1 fruit fly cellular context compared by ENCODE assay signal in the genomic region with DNA sequence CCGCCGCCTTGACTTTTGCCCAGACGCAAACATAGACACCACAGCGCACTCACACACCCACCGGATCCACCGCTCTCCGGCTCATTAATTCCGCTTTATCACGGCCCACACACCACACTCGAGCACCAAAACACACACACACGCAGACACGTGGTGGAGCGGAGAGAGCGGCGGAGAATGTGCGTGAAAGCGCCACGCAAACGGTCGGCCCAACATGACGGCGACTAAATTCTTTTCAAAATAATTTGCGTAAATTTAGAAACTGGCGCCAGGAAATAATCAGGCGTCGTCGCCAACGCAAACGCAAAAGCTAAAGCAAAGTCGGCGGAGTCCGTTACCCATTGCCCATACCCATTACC.
TF ChIP-seq lines count a peak whose summit lies in the region.

No protein-coding gene starts in this region.

TF ChIP-seq in whole organism, embryonic, 481 proteins besides CTCF, POLR2A, EP300 and RAD21 (continued from another document):
- peak; percentile 93 for TF ChIP-seq sr (GFP tag; IDR thresholded peaks at IDR 0.05; lab: Robert Waterston, UW)
- no peak for TF ChIP-seq Blimp-1 (GFP tag; optimal IDR thresholded peaks at IDR 0.05; lab: Kevin White, UChicago)
- TF ChIP-seq gce (GFP tag; IDR thresholded peaks at IDR 0.05; lab: Robert Waterston, UW), result 0 out of 3 replicates have a peak, but pooled peaks have one; percentile 10
- TF ChIP-seq chinmo (GFP tag; IDR thresholded peaks at IDR 0.05; lab: Robert Waterston, UW; ENCODE audit: partially characterized antibody), result peak; percentile 65; the same call in 1 of the 4 replicates
- TF ChIP-seq CG11456 (GFP tag; IDR thresholded peaks at IDR 0.05; lab: Robert Waterston, UW), result peak; percentile 53; the same call in 1 of the 3 replicates
- no peak for TF ChIP-seq br (optimal IDR thresholded peaks at IDR 0.05; lab: Kevin White, UChicago)
- no peak for TF ChIP-seq CG8290 (GFP tag; optimal IDR thresholded peaks at IDR 0.05; lab: Kevin White, UChicago)
- peak in 1 of 2 experiments; percentile 53 for TF ChIP-seq CG8290 (tag; optimal IDR thresholded peaks at IDR 0.05; lab: Kevin White, UChicago)
- no peak for TF ChIP-seq CG31441 (GFP tag; IDR thresholded peaks at IDR 0.05; lab: Robert Waterston, UW)
- peak; percentile 30 to 57 for TF ChIP-seq Trl (optimal IDR thresholded peaks at IDR 0.05; lab: Kevin White, UChicago)
- no peak for TF ChIP-seq Trl (GFP tag; optimal IDR thresholded peaks at IDR 0.05; lab: Kevin White, UChicago)
- TF ChIP-seq CG2678 (tag; optimal IDR thresholded peaks at IDR 0.05; lab: Kevin White, UChicago), result no peak
- peak; percentile 40; the same call in 1 of the 3 replicates for TF ChIP-seq so (GFP tag; IDR thresholded peaks at IDR 0.05; lab: Robert Waterston, UW)
- TF ChIP-seq CG7357 (GFP tag; IDR thresholded peaks at IDR 0.05; lab: Robert Waterston, UW), result no peak
- no peak for TF ChIP-seq CG9215 (GFP tag; IDR thresholded peaks at IDR 0.05; lab: Robert Waterston, UW)
- 0 out of 3 replicates have a peak, but pooled peaks have one; percentile 25 for TF ChIP-seq otp (GFP tag; IDR thresholded peaks at IDR 0.05; lab: Robert Waterston, UW)
- TF ChIP-seq CG43689 (GFP tag; IDR thresholded peaks at IDR 0.05; lab: Robert Waterston, UW), result no peak
- TF ChIP-seq E2f1 (GFP tag; IDR thresholded peaks at IDR 0.05; lab: Robert Waterston, UW), result no peak
- no peak for TF ChIP-seq CG1529 (GFP tag; optimal IDR thresholded peaks at IDR 0.05; lab: Kevin White, UChicago)
- 0 out of 3 replicates have a peak, but pooled peaks have one; percentile 32 for TF ChIP-seq CG6175 (GFP tag; IDR thresholded peaks at IDR 0.05; lab: Robert Waterston, UW)
- TF ChIP-seq CG10543 (GFP tag; optimal IDR thresholded peaks at IDR 0.05; lab: Kevin White, UChicago), result peak; percentile 37
- no peak for TF ChIP-seq NK7.1 (GFP tag; optimal IDR thresholded peaks at IDR 0.05; lab: Kevin White, UChicago)
- no peak for TF ChIP-seq shn (GFP tag; optimal IDR thresholded peaks at IDR 0.05; lab: Kevin White, UChicago)
- peak; percentile 44 for TF ChIP-seq abd-A (tag; optimal IDR thresholded peaks at IDR 0.05; lab: Kevin White, UChicago)
- 0 out of 2 replicates have a peak, but pooled peaks have one; percentile 15 for TF ChIP-seq ara (GFP tag; IDR thresholded peaks at IDR 0.05; lab: Robert Waterston, UW)
- no peak for TF ChIP-seq Sox102F (GFP tag; optimal IDR thresholded peaks at IDR 0.05; lab: Kevin White, UChicago)
- no peak for TF ChIP-seq CG10959 (GFP tag; IDR thresholded peaks at IDR 0.05; lab: Robert Waterston, UW)
- TF ChIP-seq cg (GFP tag; optimal IDR thresholded peaks at IDR 0.05; lab: Kevin White, UChicago), result peak; percentile 88
- TF ChIP-seq Taf1 (GFP tag; IDR thresholded peaks at IDR 0.05; lab: Robert Waterston, UW), result no peak
